Worm (Caenorhabditis elegans) whole organism, L2 larva: ENCODE data around the gene ugt-19.

Experiments
- C34F6.9 ChIP-seq: fragments of 150-350 bp; optimal IDR thresholded peaks from 2 replicates; lab custom pipeline; 2014; ENCODE audit warnings: missing biosample characterization, missing genetic modification characterization
- F13H6.1 ChIP-seq: sonication (generic microtip); optimal IDR thresholded peaks from 2 replicates; lab custom pipeline; 2016; ENCODE audit warnings: missing genetic modification characterization, missing compliant biosample characterization
- R02D3.7 ChIP-seq: fragments of 150-350 bp; optimal IDR thresholded peaks from 2 replicates; lab custom pipeline; 2014; ENCODE audit warnings: missing biosample characterization, missing genetic modification characterization
- Y55F3AM.14 ChIP-seq: fragments of 200-800 bp; sonication (Bioruptor generic); optimal IDR thresholded peaks from 2 replicates; lab custom pipeline; 2018; ENCODE audit warnings: mild to moderate bottlenecking, missing genetic modification characterization, missing compliant biosample characterization
- alr-1 ChIP-seq: fragments of 150-350 bp; optimal IDR thresholded peaks from 2 replicates; lab custom pipeline; 2014; ENCODE audit warnings: missing biosample characterization, missing genetic modification characterization
- blmp-1 ChIP-seq: sonication (generic microtip); optimal IDR thresholded peaks from 2 replicates; lab custom pipeline; 2017; ENCODE audit warnings: missing genetic modification characterization, mild to moderate bottlenecking, missing compliant biosample characterization, antibody characterized with exemption, moderate library complexity; ENCODE audit not compliant: insufficient read depth
- ceh-16 ChIP-seq: fragments of 150-350 bp; optimal IDR thresholded peaks from 2 replicates; lab custom pipeline; 2014; ENCODE audit warnings: missing biosample characterization, missing genetic modification characterization
- ceh-82 ChIP-seq: fragments of 150-350 bp; optimal IDR thresholded peaks from 2 replicates; lab custom pipeline; 2014; ENCODE audit warnings: missing biosample characterization, missing genetic modification characterization
- crh-2 ChIP-seq: sonication (generic microtip); optimal IDR thresholded peaks from 2 replicates; lab custom pipeline; 2017; ENCODE audit warnings: missing biosample characterization, missing genetic modification characterization
- egl-27 ChIP-seq: sonication (generic microtip); optimal IDR thresholded peaks from 3 replicates; lab custom pipeline; 2017; ENCODE audit warnings: missing biosample characterization, missing genetic modification reagents, missing genetic modification characterization
- elt-1 ChIP-seq: fragments of 150-350 bp; optimal IDR thresholded peaks from 2 replicates; lab custom pipeline; 2014; ENCODE audit warnings: missing biosample characterization, missing genetic modification characterization
- fos-1 ChIP-seq: fragments of 150-350 bp; optimal IDR thresholded peaks from 2 replicates; lab custom pipeline; 2014; ENCODE audit warnings: missing biosample characterization, missing genetic modification characterization
- gmeb-1 ChIP-seq: fragments of 150-350 bp; optimal IDR thresholded peaks from 2 replicates; lab custom pipeline; 2014; ENCODE audit warnings: missing biosample characterization, missing genetic modification characterization
- lin-11 ChIP-seq: fragments of 150-350 bp; sonication (generic microtip); optimal IDR thresholded peaks from 2 replicates; lab custom pipeline; 2014; ENCODE audit warnings: missing biosample characterization, missing genetic modification characterization, inconsistent platforms, mixed read lengths
- lin-13 ChIP-seq: fragments of 150-350 bp; optimal IDR thresholded peaks from 2 replicates; lab custom pipeline; 2014; ENCODE audit warnings: missing biosample characterization, missing genetic modification reagents, missing genetic modification characterization
- lsy-2 ChIP-seq, 2 experiments: fragments of 150-350 bp in 1 of 2; sonication (generic microtip) in 1 of 2; optimal IDR thresholded peaks; 2 replicates each; lab custom pipeline; 2014 to 2017; ENCODE audit warnings: missing biosample characterization in 2 of 2, missing genetic modification characterization in 2 of 2
- mbf-1 ChIP-seq: sonication (generic microtip); optimal IDR thresholded peaks from 2 replicates; lab custom pipeline; 2017; ENCODE audit warnings: missing biosample characterization, missing genetic modification characterization
- mdl-1 ChIP-seq, 2 experiments: fragments of 150-350 bp in 1 of 2; sonication (generic microtip) in 1 of 2; optimal IDR thresholded peaks; 2 replicates each; lab custom pipeline; 2017; ENCODE audit warnings: missing biosample characterization in 2 of 2, missing genetic modification characterization in 2 of 2
- nhr-10 ChIP-seq: sonication (generic microtip); optimal IDR thresholded peaks from 2 replicates; lab custom pipeline; 2017; ENCODE audit warnings: missing biosample characterization, missing genetic modification characterization
- nhr-12 ChIP-seq: fragments of 150-350 bp; optimal IDR thresholded peaks from 2 replicates; lab custom pipeline; 2014; ENCODE audit warnings: missing biosample characterization, missing genetic modification characterization
- nhr-129 ChIP-seq: fragments of 150-350 bp; optimal IDR thresholded peaks from 2 replicates; lab custom pipeline; 2014; ENCODE audit warnings: missing biosample characterization, missing genetic modification characterization
- nhr-21 ChIP-seq: fragments of 150-350 bp; optimal IDR thresholded peaks from 2 replicates; lab custom pipeline; 2014; ENCODE audit warnings: missing biosample characterization, missing genetic modification characterization
- nhr-25 ChIP-seq: fragments of 150-350 bp; sonication (generic microtip); optimal IDR thresholded peaks from 3 replicates; lab custom pipeline; 2014; ENCODE audit warnings: missing biosample characterization, missing genetic modification characterization
- nhr-6 ChIP-seq: fragments of 150-350 bp; optimal IDR thresholded peaks from 2 replicates; lab custom pipeline; 2014; ENCODE audit warnings: missing biosample characterization, missing genetic modification characterization
- sem-4 ChIP-seq: fragments of 150-350 bp; optimal IDR thresholded peaks from 2 replicates; lab custom pipeline; 2014; ENCODE audit warnings: missing biosample characterization, missing genetic modification reagents, missing genetic modification characterization
- sma-3 ChIP-seq: sonication (generic microtip); optimal IDR thresholded peaks from 2 replicates; lab custom pipeline; 2016; ENCODE audit warnings: missing genetic modification reagents, missing genetic modification characterization, missing compliant biosample characterization
- sma-9 ChIP-seq, 2 experiments: fragments of 150-350 bp in 1 of 2; sonication (generic microtip) in 1 of 2; optimal IDR thresholded peaks; 2 replicates each; lab custom pipeline; 2014 to 2016; ENCODE audit warnings: missing genetic modification characterization in 2 of 2, mild to moderate bottlenecking in 1 of 2, missing biosample characterization in 1 of 2, missing compliant biosample characterization in 1 of 2, missing genetic modification reagents in 1 of 2, moderate library complexity in 1 of 2
- snpc-4 ChIP-seq: fragments of 150-350 bp; optimal IDR thresholded peaks from 2 replicates; lab custom pipeline; 2014; ENCODE audit warnings: missing biosample characterization, missing genetic modification characterization
- unc-39 ChIP-seq: fragments of 150-350 bp; optimal IDR thresholded peaks from 2 replicates; lab custom pipeline; 2014; ENCODE audit warnings: missing biosample characterization, missing genetic modification characterization
- zag-1 ChIP-seq: fragments of 150-350 bp; optimal IDR thresholded peaks from 2 replicates; lab custom pipeline; 2014; ENCODE audit warnings: missing biosample characterization, missing genetic modification characterization
- ztf-11 ChIP-seq: sonication (generic microtip); optimal IDR thresholded peaks from 2 replicates; lab custom pipeline; 2017; ENCODE audit warnings: missing biosample characterization, missing genetic modification characterization
- ztf-4 ChIP-seq: fragments of 150-350 bp; optimal IDR thresholded peaks from 2 replicates; lab custom pipeline; 2014; ENCODE audit warnings: missing biosample characterization, missing genetic modification characterization

The ugt-19 gene

ce11 chrIV:6093477-6094314 lies 13.9 kb upstream of the ugt-19 start, which contains the start of gene cpi-1:
Gene cpi-1, minus strand, starts transcription at chrIV:6093680.
- TF ChIP-seq fos-1 (peak; percentile 16), nhr-25 (peak; percentile 2), sma-9 (GFP tag; optimal IDR thresholded peaks at IDR 0.05; lab: Kevin White, UChicago) (peak; percentile 69), sma-9 (tag; optimal IDR thresholded peaks at IDR 0.05; lab: Kevin White, UChicago) (no peak), sma-3 (GFP tag; lab: Kevin White, UChicago) (peak; percentile 49), nhr-6 (tag; lab: Kevin White, UChicago) (no peak), crh-2 (tag; lab: Kevin White, UChicago) (peak; percentile 11), nhr-10 (tag; lab: Kevin White, UChicago) (no peak)
- TF ChIP-seq, all 48 proteins: peak for 5

ce11 chrIV:6092313-6092712 lies 12.6 kb upstream of the ugt-19 start, which contains the start of gene K08B4.7:
Gene K08B4.7, minus strand, starts transcription at chrIV:6092413.
- TF ChIP-seq R02D3.7 (no peak), gmeb-1 (tag; lab: Kevin White, UChicago) (no peak), sma-3 (GFP tag; lab: Kevin White, UChicago) (peak; percentile 15), C34F6.9 (tag; lab: Kevin White, UChicago) (no peak), fos-1 (peak; percentile 22), alr-1 (tag; lab: Kevin White, UChicago) (no peak), sem-4 (tag; lab: Kevin White, UChicago) (no peak)

ce11 chrIV:6086479-6086878 lies 6.7 kb upstream of the ugt-19 start:
- TF ChIP-seq nhr-21 (tag; lab: Kevin White, UChicago) (no peak), lin-11 (tag; lab: Kevin White, UChicago) (no peak), snpc-4 (tag; lab: Kevin White, UChicago) (no peak), Y55F3AM.14 (no peak), lsy-2 (tag; optimal IDR thresholded peaks at IDR 0.05; lab: Kevin White, UChicago) (no peak), ceh-16 (tag; lab: Kevin White, UChicago) (no peak), alr-1 (tag; lab: Kevin White, UChicago) (no peak), zag-1 (tag; lab: Kevin White, UChicago) (no peak), lin-13 (GFP tag; lab: Kevin White, UChicago) (no peak), nhr-129 (no peak), blmp-1 (tag; lab: Kevin White, UChicago) (no peak), elt-1 (no peak), sma-9 (GFP tag; optimal IDR thresholded peaks at IDR 0.05; lab: Kevin White, UChicago) (peak; percentile 36), sma-9 (tag; optimal IDR thresholded peaks at IDR 0.05; lab: Kevin White, UChicago) (no peak), fos-1 (peak; percentile 52)
- TF ChIP-seq, all 48 proteins: peak for 2

- TF ChIP-seq sma-3 (GFP tag; lab: Kevin White, UChicago), result peak; percentile 74
- TF ChIP-seq fos-1, result peak; percentile 84
- TF ChIP-seq lin-13 (GFP tag; lab: Kevin White, UChicago), result no peak
- TF ChIP-seq nhr-129, result peak; percentile 48
- TF ChIP-seq sma-9 (GFP tag; optimal IDR thresholded peaks at IDR 0.05; lab: Kevin White, UChicago), result peak; percentile 93
- TF ChIP-seq sma-9 (tag; optimal IDR thresholded peaks at IDR 0.05; lab: Kevin White, UChicago), result no peak
- TF ChIP-seq nhr-25, result peak; percentile 6
- TF ChIP-seq elt-1, result no peak
- peak; percentile 54 for TF ChIP-seq F13H6.1 (tag; lab: Kevin White, UChicago)
- peak; percentile 28 for TF ChIP-seq egl-27
- peak; percentile 80 for TF ChIP-seq crh-2 (tag; lab: Kevin White, UChicago)
- TF ChIP-seq ztf-4 (tag; lab: Kevin White, UChicago), result no peak
- peak; percentile 74 for TF ChIP-seq gmeb-1 (tag; lab: Kevin White, UChicago)
- TF ChIP-seq mdl-1 (tag; optimal IDR thresholded peaks at IDR 0.05; lab: Kevin White, UChicago), result peak in 1 of 2 experiments; percentile 26
Measured at ce11 chrIV:6083550-6084041, 3.8 kb upstream of the ugt-19 start, which contains the start of gene ugt-20. Gene ugt-20, minus strand, starts transcription at chrIV:6083600.

ce11 chrIV:6076128-6076527 lies 3.6 kb downstream of the ugt-19 start, which contains the start of gene cpg-20:
Gene cpg-20, minus strand, starts transcription at chrIV:6076228.
- TF ChIP-seq fos-1 (no peak), ztf-11 (tag; lab: Kevin White, UChicago) (no peak), unc-39 (tag; lab: Kevin White, UChicago) (no peak), snpc-4 (tag; lab: Kevin White, UChicago) (no peak), nhr-12 (tag; lab: Kevin White, UChicago) (no peak), alr-1 (tag; lab: Kevin White, UChicago) (no peak), zag-1 (tag; lab: Kevin White, UChicago) (no peak), lin-11 (tag; lab: Kevin White, UChicago) (no peak), lsy-2 (tag; optimal IDR thresholded peaks at IDR 0.05; lab: Kevin White, UChicago) (no peak), nhr-129 (no peak), blmp-1 (tag; lab: Kevin White, UChicago) (no peak), mbf-1 (no peak), nhr-6 (tag; lab: Kevin White, UChicago) (no peak), ceh-82 (tag; lab: Kevin White, UChicago) (no peak), C34F6.9 (tag; lab: Kevin White, UChicago) (no peak)
